Fruit fly (Drosophila melanogaster) whole organism, prepupa: ENCODE measurements around the gene CG18549.

Experiments used
- Blimp-1 ChIP-seq: fragments of 200-800 bp; sonication (Bioruptor generic); optimal IDR thresholded peaks from 3 replicates; lab custom pipeline; 2017; ENCODE audit warnings: missing biosample characterization, missing genetic modification characterization, mild to moderate bottlenecking, moderate library complexity, missing genetic modification reagents
- CG10631 ChIP-seq: fragments of 200-800 bp; sonication (Bioruptor generic); optimal IDR thresholded peaks from 2 replicates; lab custom pipeline; 2016; ENCODE audit warnings: missing biosample characterization, missing genetic modification characterization
- CG10669 ChIP-seq: fragments of 200-800 bp; sonication (Bioruptor generic); optimal IDR thresholded peaks from 3 replicates; lab custom pipeline; 2018; ENCODE audit warnings: missing biosample characterization, mild to moderate bottlenecking, missing genetic modification characterization, moderate library complexity
- CG11294 ChIP-seq: fragments of 200-800 bp; sonication (Bioruptor generic); IDR thresholded peaks from 2 replicates; pipeline ENCODE4 v1.3.6; 2022; ENCODE audit warnings: missing biosample characterization, missing genetic modification characterization
- CG11762 ChIP-seq: fragments of 200-800 bp; sonication (Bioruptor generic); optimal IDR thresholded peaks from 3 replicates; lab custom pipeline; 2016; ENCODE audit warnings: missing biosample characterization, missing genetic modification characterization; ENCODE audit not compliant: insufficient read depth
- CG11902 ChIP-seq: fragments of 200-800 bp; sonication (Bioruptor generic); optimal IDR thresholded peaks from 3 replicates; lab custom pipeline; 2016; ENCODE audit warnings: missing biosample characterization, missing genetic modification characterization
- CG15336 ChIP-seq: fragments of 200-800 bp; sonication (Bioruptor generic); IDR thresholded peaks from 2 replicates; pipeline ENCODE4 v1.3.6; 2022; ENCODE audit warnings: missing biosample characterization, missing genetic modification characterization
- CG16779 ChIP-seq: fragments of 200-800 bp; sonication (Bioruptor generic); optimal IDR thresholded peaks from 3 replicates; lab custom pipeline; 2017; ENCODE audit warnings: missing biosample characterization, mild to moderate bottlenecking, missing genetic modification characterization
- CG32006 ChIP-seq: fragments of 200-800 bp; sonication (Bioruptor generic); optimal IDR thresholded peaks from 3 replicates; lab custom pipeline; 2017; ENCODE audit warnings: missing biosample characterization, mild to moderate bottlenecking, missing genetic modification characterization
- CG34406 ChIP-seq: fragments of 200-800 bp; sonication (Bioruptor generic); optimal IDR thresholded peaks from 3 replicates; lab custom pipeline; 2016; ENCODE audit warnings: missing biosample characterization, missing genetic modification characterization
- CG3919 ChIP-seq: fragments of 200-800 bp; sonication (Bioruptor generic); optimal IDR thresholded peaks from 3 replicates; lab custom pipeline; 2016; ENCODE audit warnings: missing biosample characterization, missing genetic modification characterization
- CG4318 ChIP-seq: fragments of 200-800 bp; sonication (Bioruptor generic); optimal IDR thresholded peaks from 3 replicates; lab custom pipeline; 2017; ENCODE audit warnings: missing biosample characterization, mild to moderate bottlenecking, missing genetic modification characterization
- CG6163 ChIP-seq: fragments of 200-800 bp; sonication (Bioruptor generic); IDR thresholded peaks from 3 replicates; pipeline ENCODE4 v1.3.6; 2022; ENCODE audit warnings: missing biosample characterization, missing genetic modification characterization
- CG6808 ChIP-seq: fragments of 200-800 bp; sonication (Bioruptor generic); optimal IDR thresholded peaks from 3 replicates; lab custom pipeline; 2017; ENCODE audit warnings: missing biosample characterization, missing genetic modification characterization, mild to moderate bottlenecking, moderate library complexity, missing genetic modification reagents
- CG6854 ChIP-seq: fragments of 200-800 bp; sonication (Bioruptor generic); optimal IDR thresholded peaks from 2 replicates; lab custom pipeline; 2017; ENCODE audit warnings: missing biosample characterization, mild to moderate bottlenecking, missing genetic modification characterization
- CG7368 ChIP-seq: fragments of 200-800 bp; sonication (Bioruptor generic); optimal IDR thresholded peaks from 3 replicates; lab custom pipeline; 2016; ENCODE audit warnings: missing biosample characterization, missing genetic modification characterization
- CG8119 ChIP-seq: fragments of 200-800 bp; sonication (Bioruptor generic); IDR thresholded peaks from 3 replicates; pipeline ENCODE4 v1.3.6; 2022; ENCODE audit warnings: missing biosample characterization, missing genetic modification characterization
- CG8319 ChIP-seq: fragments of 200-800 bp; sonication (Bioruptor generic); optimal IDR thresholded peaks from 3 replicates; lab custom pipeline; 2016; ENCODE audit warnings: missing biosample characterization, missing genetic modification characterization
- CG8632 ChIP-seq: fragments of 200-800 bp; sonication (Bioruptor generic); optimal IDR thresholded peaks from 3 replicates; lab custom pipeline; 2016; ENCODE audit warnings: missing biosample characterization, missing genetic modification characterization
- CG9139 ChIP-seq: fragments of 200-800 bp; sonication (Bioruptor generic); optimal IDR thresholded peaks from 3 replicates; lab custom pipeline; 2017; ENCODE audit warnings: missing biosample characterization, mild to moderate bottlenecking, missing genetic modification characterization
- Eip75B ChIP-seq: fragments of 200-800 bp; sonication (Bioruptor generic); optimal IDR thresholded peaks from 3 replicates; lab custom pipeline; 2016; ENCODE audit warnings: missing biosample characterization, missing genetic modification characterization
- Eip78C ChIP-seq: fragments of 200-800 bp; sonication (Bioruptor generic); peaks from one replicate; lab custom pipeline; 2016; ENCODE audit warnings: missing biosample characterization, missing genetic modification characterization
- Eip93F ChIP-seq: fragments of 200-800 bp; sonication (Bioruptor generic); optimal IDR thresholded peaks from 2 replicates; lab custom pipeline; 2016; ENCODE audit warnings: missing biosample characterization, mild to moderate bottlenecking, missing genetic modification characterization
- Ets21C ChIP-seq: fragments of 200-800 bp; sonication (Bioruptor generic); optimal IDR thresholded peaks from 3 replicates; lab custom pipeline; 2016; ENCODE audit warnings: missing biosample characterization, missing genetic modification characterization
- Gug ChIP-seq: fragments of 200-800 bp; sonication (Bioruptor generic); IDR thresholded peaks from 2 replicates; pipeline ENCODE4 v1.3.6; 2022; ENCODE audit warnings: missing biosample characterization, missing genetic modification characterization
- Hr38 ChIP-seq: sonication (Bioruptor generic); optimal IDR thresholded peaks from 2 replicates; lab custom pipeline; 2016; ENCODE audit warnings: missing biosample characterization, missing genetic modification characterization
- Hr39 ChIP-seq: fragments of 200-800 bp; sonication (Bioruptor generic); optimal IDR thresholded peaks from 2 replicates; lab custom pipeline; 2016; ENCODE audit warnings: missing biosample characterization, missing genetic modification characterization
- Met ChIP-seq: fragments of 200-800 bp; sonication (Bioruptor generic); optimal IDR thresholded peaks from 3 replicates; lab custom pipeline; 2016; ENCODE audit warnings: missing biosample characterization, missing genetic modification characterization
- OdsH ChIP-seq: fragments of 200-800 bp; sonication (Bioruptor generic); optimal IDR thresholded peaks from 3 replicates; lab custom pipeline; 2016; ENCODE audit warnings: missing biosample characterization, missing genetic modification characterization
- Smox ChIP-seq: fragments of 200-800 bp; sonication (Bioruptor generic); optimal IDR thresholded peaks from 3 replicates; lab custom pipeline; 2016; ENCODE audit warnings: missing biosample characterization, missing genetic modification characterization
- Sox14 ChIP-seq: fragments of 200-800 bp; sonication (Bioruptor generic); optimal IDR thresholded peaks from 3 replicates; lab custom pipeline; 2016; ENCODE audit warnings: missing biosample characterization, missing genetic modification characterization
- Sox15 ChIP-seq: fragments of 200-800 bp; sonication (Bioruptor generic); optimal IDR thresholded peaks from 3 replicates; lab custom pipeline; 2016; ENCODE audit warnings: missing biosample characterization, missing genetic modification characterization
- achi ChIP-seq: fragments of 200-800 bp; sonication (Bioruptor generic); optimal IDR thresholded peaks from 3 replicates; lab custom pipeline; 2016; ENCODE audit warnings: missing biosample characterization, missing genetic modification characterization
- cyc ChIP-seq: fragments of 200-800 bp; sonication (Bioruptor generic); optimal IDR thresholded peaks from 3 replicates; lab custom pipeline; 2016; ENCODE audit warnings: missing biosample characterization, missing genetic modification characterization
- dac ChIP-seq: fragments of 200-800 bp; sonication (Bioruptor generic); optimal IDR thresholded peaks from 2 replicates; lab custom pipeline; 2017; ENCODE audit warnings: missing biosample characterization, mild to moderate bottlenecking, missing genetic modification characterization
- dsx ChIP-seq: fragments of 200-800 bp; optimal IDR thresholded peaks from 3 replicates; lab custom pipeline; 2019; ENCODE audit warnings: missing biosample characterization, mild to moderate bottlenecking, missing genetic modification characterization, moderate library complexity; ENCODE audit not compliant: poor library complexity, severe bottlenecking
- eg ChIP-seq: fragments of 200-800 bp; sonication (Bioruptor generic); IDR thresholded peaks from 3 replicates; pipeline ENCODE4 v1.3.6; 2022; ENCODE audit warnings: missing biosample characterization, missing genetic modification characterization
- esn ChIP-seq: fragments of 200-800 bp; sonication (Bioruptor generic); optimal IDR thresholded peaks from 2 replicates; lab custom pipeline; 2016; ENCODE audit warnings: missing biosample characterization, mild to moderate bottlenecking, missing genetic modification characterization, moderate library complexity
- fd59A ChIP-seq: fragments of 200-800 bp; sonication (Bioruptor generic); optimal IDR thresholded peaks from 2 replicates; lab custom pipeline; 2017; ENCODE audit warnings: missing biosample characterization, mild to moderate bottlenecking, missing genetic modification characterization, missing genetic modification reagents
- fd85E ChIP-seq: fragments of 200-800 bp; sonication (Bioruptor generic); optimal IDR thresholded peaks from 3 replicates; lab custom pipeline; 2016; ENCODE audit warnings: missing biosample characterization, missing genetic modification characterization
- lz ChIP-seq: fragments of 200-800 bp; sonication (Bioruptor generic); optimal IDR thresholded peaks from 3 replicates; lab custom pipeline; 2016; ENCODE audit warnings: missing biosample characterization, missing genetic modification characterization
- net ChIP-seq: fragments of 200-800 bp; sonication (Bioruptor generic); optimal IDR thresholded peaks from 3 replicates; lab custom pipeline; 2016; ENCODE audit warnings: missing biosample characterization, missing genetic modification characterization
- salr ChIP-seq, 2 experiments: fragments of 200-800 bp; sonication (Bioruptor generic); optimal IDR thresholded peaks; 3 replicates each; lab custom pipeline; 2016 to 2018; ENCODE audit warnings: missing biosample characterization in 2 of 2, missing genetic modification characterization in 2 of 2, mild to moderate bottlenecking in 1 of 2
- ss ChIP-seq, 2 experiments: fragments of 200-800 bp; sonication (Bioruptor generic); optimal IDR thresholded peaks; 2 replicates in 1 of 2; 3 replicates in 1 of 2; lab custom pipeline; 2017 to 2018; ENCODE audit warnings: mild to moderate bottlenecking in 2 of 2, missing biosample characterization in 2 of 2, missing genetic modification characterization in 2 of 2, moderate library complexity in 1 of 2
- svp ChIP-seq: fragments of 200-800 bp; sonication (Bioruptor generic); peaks from one replicate; lab custom pipeline; 2016; ENCODE audit warnings: missing biosample characterization, missing genetic modification characterization
- topi ChIP-seq: fragments of 200-800 bp; sonication (Bioruptor generic); optimal IDR thresholded peaks from 3 replicates; lab custom pipeline; 2016; ENCODE audit warnings: missing biosample characterization, missing genetic modification characterization
- vri ChIP-seq: fragments of 200-800 bp; sonication (Bioruptor generic); optimal IDR thresholded peaks from 3 replicates; lab custom pipeline; 2016; ENCODE audit warnings: missing biosample characterization, mild to moderate bottlenecking, missing genetic modification characterization

CG18549 gene

dm6 chr3R:12431030-12431489, 18.0 kb upstream of the CG18549 start, which contains the start of gene Prosalpha2 (continued):
- TF ChIP-seq CG9139 (GFP tag; lab: Kevin White, UChicago) (no peak), CG32006 (GFP tag; lab: Kevin White, UChicago) (no peak), CG6808 (GFP tag; lab: Kevin White, UChicago) (no peak), vri (GFP tag; lab: Kevin White, UChicago) (no peak), CG10631 (GFP tag; lab: Kevin White, UChicago) (no peak), CG8119 (GFP tag; lab: Robert Waterston, UW) (no peak), Hr39 (no peak), net (GFP tag; lab: Kevin White, UChicago) (no peak), eg (no peak; the same call in 2 of the 3 replicates), CG6854 (GFP tag; lab: Kevin White, UChicago) (no peak), cyc (GFP tag; lab: Kevin White, UChicago) (peak; percentile 23), CG4318 (GFP tag; lab: Kevin White, UChicago) (no peak), Sox15 (GFP tag; lab: Kevin White, UChicago) (no peak), CG3919 (GFP tag; lab: Kevin White, UChicago) (no peak), svp (no peak), CG16779 (tag; lab: Kevin White, UChicago) (no peak), CG6163 (GFP tag; lab: Robert Waterston, UW) (peak; percentile 40; the same call in 1 of the 3 replicates), Met (GFP tag; lab: Kevin White, UChicago) (no peak), lz (GFP tag; lab: Kevin White, UChicago) (peak; percentile 22), CG8632 (GFP tag; lab: Kevin White, UChicago) (no peak), Gug (GFP tag; lab: Robert Waterston, UW) (0 out of 2 replicates have a peak, but pooled peaks have one; percentile 30), Blimp-1 (no peak), CG10669 (GFP tag; lab: Kevin White, UChicago) (no peak), dsx (GFP tag; lab: Kevin White, UChicago) (peak; percentile 18), topi (peak; percentile 29), dac (GFP tag; lab: Kevin White, UChicago) (no peak), Eip78C (peak; percentile 77), achi (GFP tag; lab: Kevin White, UChicago) (no peak)

dm6 chr3R:12433764-12434163, 15.3 kb upstream of the CG18549 start, which contains the start of the genes Aos1 and Srlp:
Gene Aos1, minus strand, starts transcription at chr3R:12433822.
Gene Srlp, plus strand, starts transcription at chr3R:12434098.
- TF ChIP-seq CG8119 (GFP tag; lab: Robert Waterston, UW) (no peak), esn (GFP tag; lab: Kevin White, UChicago) (peak; percentile 43), vri (GFP tag; lab: Kevin White, UChicago) (no peak), fd85E (GFP tag; lab: Kevin White, UChicago) (no peak), CG3919 (GFP tag; lab: Kevin White, UChicago) (no peak), Gug (GFP tag; lab: Robert Waterston, UW) (no peak), cyc (GFP tag; lab: Kevin White, UChicago) (no peak), CG11902 (no peak), Ets21C (GFP tag; lab: Kevin White, UChicago) (no peak), CG10631 (GFP tag; lab: Kevin White, UChicago) (no peak), CG8319 (peak; percentile 10), CG11762 (GFP tag; lab: Kevin White, UChicago) (no peak), Eip78C (peak; percentile 47), Eip93F (GFP tag; lab: Kevin White, UChicago) (no peak), salr (GFP tag; optimal IDR thresholded peaks at IDR 0.05; lab: Kevin White, UChicago) (no peak), CG6163 (GFP tag; lab: Robert Waterston, UW) (no peak), CG6808 (GFP tag; lab: Kevin White, UChicago) (no peak), fd59A (GFP tag; lab: Kevin White, UChicago) (no peak), eg (no peak), dsx (GFP tag; lab: Kevin White, UChicago) (peak; percentile 45), net (GFP tag; lab: Kevin White, UChicago) (no peak), topi (peak; percentile 14), OdsH (no peak), CG7368 (GFP tag; lab: Kevin White, UChicago) (no peak), Eip75B (no peak), CG11294 (GFP tag; lab: Robert Waterston, UW) (no peak), ss (GFP tag; optimal IDR thresholded peaks at IDR 0.05; lab: Kevin White, UChicago) (no peak), CG4318 (GFP tag; lab: Kevin White, UChicago) (no peak), Smox (GFP tag; lab: Kevin White, UChicago) (no peak), Hr39 (no peak), svp (no peak), dac (GFP tag; lab: Kevin White, UChicago) (no peak), Sox15 (GFP tag; lab: Kevin White, UChicago) (no peak), CG32006 (GFP tag; lab: Kevin White, UChicago) (no peak), CG34406 (GFP tag; lab: Kevin White, UChicago) (no peak), CG6854 (GFP tag; lab: Kevin White, UChicago) (no peak), CG15336 (no peak), Sox14 (peak; percentile 52), Hr38 (no peak)
